Fruit fly (Drosophila melanogaster): ENCODE data around the gene CG15399.

DNA sequence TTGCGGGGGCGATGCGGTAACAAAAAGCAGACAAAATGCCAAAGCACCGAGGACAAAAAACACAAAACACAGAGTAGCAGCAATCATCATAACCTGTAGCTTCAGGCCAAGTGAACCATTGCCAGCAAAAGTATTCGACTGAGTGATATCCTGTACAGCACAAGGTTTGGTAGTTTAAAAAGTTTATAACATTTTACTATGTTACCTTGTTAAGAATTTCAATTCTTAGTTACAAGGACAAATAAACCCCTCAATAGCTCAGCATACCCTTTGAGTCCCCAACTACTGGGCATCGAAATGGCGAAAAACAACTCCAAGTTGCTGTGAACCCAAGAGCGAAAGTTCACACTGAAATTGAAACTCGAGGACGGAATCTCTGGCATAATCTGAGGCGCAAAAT lies 48.5 kb downstream of the CG15399 start:
- TF ChIP-seq CG10147 (GFP tag; optimal IDR thresholded peaks at IDR 0.05) (no peak), CG15601 (tag; optimal IDR thresholded peaks at IDR 0.05) (no peak), sug (tag; optimal IDR thresholded peaks at IDR 0.05) (no peak)

All from whole organism, embryonic.